Fruit fly (Drosophila melanogaster): ENCODE data around the gene Trx2.

Trx2 gene

DNA sequence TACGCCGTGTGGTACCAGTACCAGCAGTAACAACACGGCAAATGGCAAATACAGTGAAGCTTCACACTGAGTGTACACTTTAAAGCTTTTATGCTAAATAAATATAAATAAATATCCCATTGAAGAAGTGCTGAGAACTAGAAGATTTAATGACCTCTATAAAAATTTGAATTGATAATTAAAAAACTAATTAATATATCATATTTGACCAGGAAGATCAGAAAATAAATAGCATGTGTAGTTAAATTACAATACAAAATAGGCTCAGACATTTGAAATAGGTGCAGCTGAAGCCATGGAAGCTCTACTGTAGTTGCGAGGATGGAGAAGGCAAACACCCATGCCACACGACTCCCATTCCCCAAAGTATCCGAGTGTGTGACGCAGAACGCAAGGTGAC, 48.4 kb upstream of the Trx2 start (continued):
- TF ChIP-seq hb (GFP tag; IDR thresholded peaks at IDR 0.05; ENCODE audit: partially characterized antibody), result no peak
- no peak for TF ChIP-seq Atf-2 (GFP tag; optimal IDR thresholded peaks at IDR 0.05)
- no peak for TF ChIP-seq lola (GFP tag; optimal IDR thresholded peaks at IDR 0.05)
- no peak for TF ChIP-seq run (tag; optimal IDR thresholded peaks at IDR 0.05)
- no peak for TF ChIP-seq Opbp (GFP tag; IDR thresholded peaks at IDR 0.05; ENCODE audit: partially characterized antibody)
- TF ChIP-seq unc-4 (GFP tag; IDR thresholded peaks at IDR 0.05; ENCODE audit: partially characterized antibody), result no peak
- TF ChIP-seq CG2202 (tag; optimal IDR thresholded peaks at IDR 0.05), result no peak
- TF ChIP-seq nau (GFP tag; optimal IDR thresholded peaks at IDR 0.05), result peak; percentile 9
- TF ChIP-seq CG14050 (GFP tag; IDR thresholded peaks at IDR 0.05), result no peak
- no peak for TF ChIP-seq zf30C (GFP tag; optimal IDR thresholded peaks at IDR 0.05)
- no peak for TF ChIP-seq exex (tag; optimal IDR thresholded peaks at IDR 0.05)
- TF ChIP-seq fd96Cb (tag; optimal IDR thresholded peaks at IDR 0.05), result peak; percentile 32
- peak; percentile 72 for TF ChIP-seq Drgx (GFP tag; IDR thresholded peaks at IDR 0.05)
- no peak for TF ChIP-seq MTF-1 (GFP tag; optimal IDR thresholded peaks at IDR 0.05; ENCODE audit: borderline replicate concordance)
- no peak for TF ChIP-seq tx (GFP tag; optimal IDR thresholded peaks at IDR 0.05)
- TF ChIP-seq CG30020 (tag; optimal IDR thresholded peaks at IDR 0.05), result no peak
- peak; percentile 13 for TF ChIP-seq CG13775 (GFP tag; optimal IDR thresholded peaks at IDR 0.05)
- TF ChIP-seq phol (tag; optimal IDR thresholded peaks at IDR 0.05), result peak; percentile 59
- TF ChIP-seq Hr78 (GFP tag; optimal IDR thresholded peaks at IDR 0.05), result no peak
- TF ChIP-seq CG13123 (GFP tag; optimal IDR thresholded peaks at IDR 0.05), result no peak
- TF ChIP-seq h (optimal IDR thresholded peaks at IDR 0.05), result no peak
- TF ChIP-seq CG4707 (GFP tag; optimal IDR thresholded peaks at IDR 0.05), result no peak
- no peak for TF ChIP-seq amos (GFP tag; IDR thresholded peaks at IDR 0.05; ENCODE audit: partially characterized antibody)
- peak; percentile 30 for TF ChIP-seq Hr3 (GFP tag; optimal IDR thresholded peaks at IDR 0.05)
- no peak for TF ChIP-seq twi (tag; optimal IDR thresholded peaks at IDR 0.05)
- TF ChIP-seq cas (GFP tag; IDR thresholded peaks at IDR 0.05), result no peak
- 0 out of 3 replicates have a peak, but pooled peaks have one; percentile 14 for TF ChIP-seq B-H1 (GFP tag; IDR thresholded peaks at IDR 0.05)
- TF ChIP-seq yki (optimal IDR thresholded peaks at IDR 0.05), result no peak
- TF ChIP-seq seq (GFP tag; IDR thresholded peaks at IDR 0.05), result peak; percentile 39; the same call in 1 of the 2 replicates
- TF ChIP-seq CG6254 (GFP tag; optimal IDR thresholded peaks at IDR 0.05), result no peak
- TF ChIP-seq ash1 (GFP tag; optimal IDR thresholded peaks at IDR 0.05), result no peak
- TF ChIP-seq nom (GFP tag; optimal IDR thresholded peaks at IDR 0.05), result no peak
- no peak for TF ChIP-seq CG16813 (GFP tag; IDR thresholded peaks at IDR 0.05; ENCODE audit: partially characterized antibody)
- TF ChIP-seq pfk (GFP tag; optimal IDR thresholded peaks at IDR 0.05), result no peak
- no peak for TF ChIP-seq Ravus (GFP tag; IDR thresholded peaks at IDR 0.05)
- no peak for TF ChIP-seq sc (optimal IDR thresholded peaks at IDR 0.05)
- TF ChIP-seq sc (GFP tag; optimal IDR thresholded peaks at IDR 0.05), result no peak
- TF ChIP-seq sima (GFP tag; optimal IDR thresholded peaks at IDR 0.05), result no peak
- TF ChIP-seq bcd (GFP tag; optimal IDR thresholded peaks at IDR 0.05), result peak; percentile 50
- TF ChIP-seq fru (optimal IDR thresholded peaks at IDR 0.05), result no peak
- peak; percentile 16 for TF ChIP-seq tio (GFP tag; optimal IDR thresholded peaks at IDR 0.05)
- TF ChIP-seq CG4328 (GFP tag; optimal IDR thresholded peaks at IDR 0.05), result peak; percentile 10
- peak; percentile 31 for TF ChIP-seq CG9727 (GFP tag; optimal IDR thresholded peaks at IDR 0.05)
- no peak for TF ChIP-seq CG14710 (tag; optimal IDR thresholded peaks at IDR 0.05)
- TF ChIP-seq CG7786 (GFP tag; optimal IDR thresholded peaks at IDR 0.05), result no peak
- no peak for TF ChIP-seq CG11398 (GFP tag; optimal IDR thresholded peaks at IDR 0.05)
- TF ChIP-seq pum (GFP tag; optimal IDR thresholded peaks at IDR 0.05), result no peak
- peak; percentile 45 for TF ChIP-seq CG10209 (GFP tag; optimal IDR thresholded peaks at IDR 0.05)
- no peak for TF ChIP-seq Dfd (GFP tag; optimal IDR thresholded peaks at IDR 0.05)
- TF ChIP-seq Adf1 (GFP tag; IDR thresholded peaks at IDR 0.05), result no peak
- TF ChIP-seq caup (GFP tag; optimal IDR thresholded peaks at IDR 0.05; ENCODE audit: severe bottlenecking), result peak; percentile 0
